Worm (Caenorhabditis elegans): Measurements from ENCODE around the gene vps-26.

DNA sequence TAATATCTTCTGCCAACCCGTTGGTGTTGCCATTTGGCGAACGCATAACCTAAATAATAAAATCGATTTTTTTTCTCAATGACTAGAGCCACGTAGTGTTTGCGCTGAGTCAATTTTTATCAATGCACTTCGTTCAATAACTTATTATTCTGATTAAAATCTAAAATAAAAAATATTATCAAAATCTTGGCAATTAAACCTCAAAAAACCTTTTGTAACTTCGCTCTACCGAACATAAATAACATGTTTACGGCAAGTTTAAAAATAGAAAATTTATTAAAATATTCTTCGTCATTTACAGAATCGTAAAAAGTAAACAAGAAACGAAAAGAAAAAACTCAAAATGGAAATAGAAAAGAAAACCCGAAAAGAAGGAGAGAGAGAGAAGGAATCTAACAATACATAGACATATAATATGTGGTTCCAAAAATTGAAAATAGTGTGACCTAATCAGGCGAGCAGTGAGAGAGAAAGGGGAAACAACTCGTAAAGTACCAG is 1.6 kb upstream of the vps-26 start, which contains the start of gene pigc-1:
- TF ChIP-seq nhr-25 (tag; optimal IDR thresholded peaks at IDR 0.05; ENCODE audit: borderline replicate concordance, insufficient read depth) (no peak), nhr-237 (tag; optimal IDR thresholded peaks at IDR 0.05) (no peak), zfp-2 (tag; optimal IDR thresholded peaks at IDR 0.05) (no peak), F49E8.2 (tag; optimal IDR thresholded peaks at IDR 0.05; ENCODE audit: borderline replicate concordance) (no peak)

All from whole organism, L4 larva.